Worm (Caenorhabditis elegans) whole organism, L4 larva: ENCODE measurements around the gene amx-1.

Source experiments
- D1046.2 ChIP-seq: fragments of 200-800 bp; sonication (Bioruptor generic); IDR thresholded peaks from 2 replicates; pipeline ENCODE4 v1.3.6; 2022; ENCODE audit warnings: missing genetic modification characterization, missing compliant biosample characterization
- F10B5.3 ChIP-seq: sonication (generic microtip); optimal IDR thresholded peaks from 2 replicates; lab custom pipeline; 2016; ENCODE audit warnings: mild to moderate bottlenecking, missing genetic modification characterization, missing compliant biosample characterization
- F37D6.2 ChIP-seq: sonication (generic microtip); optimal IDR thresholded peaks from 2 replicates; lab custom pipeline; 2016; ENCODE audit warnings: mild to moderate bottlenecking, missing genetic modification characterization, missing compliant biosample characterization
- F49E8.2 ChIP-seq: sonication (generic microtip); optimal IDR thresholded peaks from 2 replicates; lab custom pipeline; 2016; ENCODE audit warnings: missing compliant biosample characterization, mild to moderate bottlenecking, missing genetic modification characterization, borderline replicate concordance
- Y48G9A.11 ChIP-seq: fragments of 200-800 bp; sonication (Bioruptor generic); IDR thresholded peaks from 2 replicates; pipeline ENCODE4 v1.3.6; 2022; ENCODE audit warnings: missing genetic modification reagents, missing genetic modification characterization, missing compliant biosample characterization
- Y5F2A.4 ChIP-seq: fragments of 200-800 bp; sonication (Bioruptor generic); optimal IDR thresholded peaks from 2 replicates; lab custom pipeline; 2018; ENCODE audit warnings: mild to moderate bottlenecking, missing genetic modification characterization, missing compliant biosample characterization
- ZK546.5 ChIP-seq, 2 experiments: sonication (generic microtip); optimal IDR thresholded peaks; 2 replicates each; lab custom pipeline; 2017; ENCODE audit warnings: missing biosample characterization in 2 of 2, missing genetic modification characterization in 2 of 2
- aly-2 ChIP-seq: sonication (generic microtip); optimal IDR thresholded peaks from 2 replicates; lab custom pipeline; 2018; ENCODE audit warnings: missing biosample characterization, missing genetic modification characterization
- attf-4 ChIP-seq: sonication (generic microtip); optimal IDR thresholded peaks from 3 replicates; lab custom pipeline; 2017; ENCODE audit warnings: missing biosample characterization, missing genetic modification characterization
- ceh-28 ChIP-seq: fragments of 150-350 bp; optimal IDR thresholded peaks from 2 replicates; lab custom pipeline; 2014; ENCODE audit warnings: missing biosample characterization, missing genetic modification reagents, missing genetic modification characterization
- ceh-44 ChIP-seq: fragments of 200-800 bp; sonication (Bioruptor generic); IDR thresholded peaks from 2 replicates; pipeline ENCODE4 v1.3.6; 2022; ENCODE audit warnings: missing genetic modification reagents, missing genetic modification characterization, missing compliant biosample characterization
- ceh-82 ChIP-seq: sonication (generic microtip); optimal IDR thresholded peaks from 2 replicates; lab custom pipeline; 2017; ENCODE audit warnings: missing biosample characterization, missing genetic modification characterization
- ces-1 ChIP-seq: fragments of 150-350 bp; sonication (generic microtip); optimal IDR thresholded peaks from 4 replicates; lab custom pipeline; 2014; ENCODE audit warnings: missing biosample characterization, missing genetic modification reagents, missing genetic modification characterization
- daf-8 ChIP-seq: fragments of 200-800 bp; sonication (Bioruptor generic); IDR thresholded peaks from 2 replicates; pipeline ENCODE4 v1.3.6; 2022; ENCODE audit warnings: missing genetic modification characterization, missing compliant biosample characterization
- dmd-6 ChIP-seq: fragments of 200-800 bp; sonication (Bioruptor generic); IDR thresholded peaks from 2 replicates; pipeline ENCODE4 v1.3.6; 2022; ENCODE audit warnings: missing genetic modification reagents, missing genetic modification characterization, missing compliant biosample characterization
- dpl-1 ChIP-seq: fragments of 150-350 bp; optimal IDR thresholded peaks from 2 replicates; lab custom pipeline; 2014; ENCODE audit warnings: missing biosample characterization, missing genetic modification reagents, missing genetic modification characterization
- dve-1 ChIP-seq: sonication (generic microtip); optimal IDR thresholded peaks from 2 replicates; lab custom pipeline; 2017; ENCODE audit warnings: antibody characterized with exemption, mild to moderate bottlenecking, missing genetic modification characterization, missing compliant biosample characterization; ENCODE audit not compliant: insufficient read depth
- egl-27 ChIP-seq: sonication (generic microtip); optimal IDR thresholded peaks from 3 replicates; lab custom pipeline; 2017; ENCODE audit warnings: missing biosample characterization, missing genetic modification reagents, missing genetic modification characterization
- egl-43 ChIP-seq: fragments of 200-800 bp; sonication (Bioruptor generic); IDR thresholded peaks from 2 replicates; pipeline ENCODE4 v1.3.6; 2022; ENCODE audit warnings: missing genetic modification reagents, missing genetic modification characterization, missing compliant biosample characterization
- fkh-10 ChIP-seq: fragments of 150-350 bp; optimal IDR thresholded peaks from 2 replicates; lab custom pipeline; 2014; ENCODE audit warnings: missing biosample characterization, missing genetic modification reagents, missing genetic modification characterization
- gei-8 ChIP-seq: fragments of 200-800 bp; sonication (Bioruptor generic); optimal IDR thresholded peaks from 2 replicates; lab custom pipeline; 2018; ENCODE audit warnings: mild to moderate bottlenecking, missing genetic modification characterization, missing compliant biosample characterization
- hif-1 ChIP-seq, 2 experiments: sonication (generic microtip); optimal IDR thresholded peaks; 2 replicates each; lab custom pipeline; 2016 to 2017; ENCODE audit warnings: missing compliant biosample characterization in 2 of 2, missing genetic modification characterization in 2 of 2, missing genetic modification reagents in 2 of 2, missing genotype in 2 of 2, mild to moderate bottlenecking in 1 of 2
- hlh-11 ChIP-seq: fragments of 200-800 bp; sonication (Bioruptor generic); optimal IDR thresholded peaks from 2 replicates; lab custom pipeline; 2018; ENCODE audit warnings: mild to moderate bottlenecking, missing genetic modification characterization, missing compliant biosample characterization
- hmg-1.1 ChIP-seq: fragments of 200-800 bp; sonication (Bioruptor generic); IDR thresholded peaks from 2 replicates; pipeline ENCODE4 v1.3.6; 2022; ENCODE audit warnings: missing genetic modification reagents, missing genetic modification characterization, missing compliant biosample characterization
- jun-1 ChIP-seq: fragments of 150-350 bp; optimal IDR thresholded peaks from 2 replicates; lab custom pipeline; 2014; ENCODE audit warnings: missing biosample characterization, missing genetic modification reagents, missing genetic modification characterization
- lin-15B ChIP-seq: fragments of 150-350 bp; sonication (generic microtip); optimal IDR thresholded peaks from 3 replicates; lab custom pipeline; 2014; ENCODE audit warnings: missing biosample characterization, missing genetic modification characterization
- lin-29 ChIP-seq: fragments of 200-800 bp; sonication (Bioruptor generic); IDR thresholded peaks from 2 replicates; pipeline ENCODE4 v1.3.6; 2022; ENCODE audit warnings: missing genetic modification reagents, missing genetic modification characterization, missing compliant biosample characterization
- lin-38 ChIP-seq: fragments of 200-800 bp; sonication (Bioruptor generic); IDR thresholded peaks from 2 replicates; pipeline ENCODE4 v1.3.6; 2022; ENCODE audit warnings: missing genetic modification reagents, missing genetic modification characterization, missing compliant biosample characterization
- lir-3 ChIP-seq: sonication (generic microtip); optimal IDR thresholded peaks from 2 replicates; lab custom pipeline; 2016; ENCODE audit warnings: mild to moderate bottlenecking, missing genetic modification characterization, missing compliant biosample characterization
- lsy-2 ChIP-seq, 2 experiments: fragments of 150-350 bp in 1 of 2; sonication (generic microtip) in 1 of 2; optimal IDR thresholded peaks; 2 replicates each; lab custom pipeline; 2014 to 2017; ENCODE audit warnings: missing biosample characterization in 2 of 2, missing genetic modification characterization in 2 of 2
- madf-5 ChIP-seq, 2 experiments: fragments of 200-800 bp; sonication (Bioruptor generic); IDR thresholded peaks; 2 replicates each; pipeline ENCODE4 v1.3.6; 2022; ENCODE audit warnings: missing compliant biosample characterization in 2 of 2, missing genetic modification characterization in 2 of 2
- madf-9 ChIP-seq: fragments of 200-800 bp; sonication (Bioruptor generic); conservative IDR thresholded peaks from 2 replicates; pipeline ENCODE4 v1.3.6; 2022; ENCODE audit warnings: missing genetic modification reagents, missing genetic modification characterization, missing compliant biosample characterization
- mdl-1 ChIP-seq, 2 experiments: fragments of 150-350 bp in 1 of 2; sonication (generic microtip) in 1 of 2; optimal IDR thresholded peaks; 2 replicates each; lab custom pipeline; 2014 to 2017; ENCODE audit warnings: missing biosample characterization in 2 of 2, missing genetic modification characterization in 2 of 2
- mdt-29 ChIP-seq: fragments of 200-800 bp; sonication (Bioruptor generic); IDR thresholded peaks from 2 replicates; pipeline ENCODE4 v1.3.6; 2022; ENCODE audit warnings: missing genetic modification reagents, missing genetic modification characterization, missing compliant biosample characterization
- mes-2 ChIP-seq: sonication (generic microtip); optimal IDR thresholded peaks from 2 replicates; lab custom pipeline; 2016; ENCODE audit warnings: missing genotype, mild to moderate bottlenecking, missing genetic modification characterization, missing compliant biosample characterization; ENCODE audit not compliant: poor library complexity, severe bottlenecking
- mxl-2 ChIP-seq: fragments of 200-800 bp; sonication (Bioruptor generic); conservative IDR thresholded peaks from 2 replicates; pipeline ENCODE4 v1.3.6; 2022; ENCODE audit warnings: missing genetic modification reagents, missing genetic modification characterization, missing compliant biosample characterization
- nhr-102 ChIP-seq: sonication (generic microtip); optimal IDR thresholded peaks from 2 replicates; lab custom pipeline; 2016; ENCODE audit warnings: mild to moderate bottlenecking, missing genetic modification characterization, moderate library complexity, missing compliant biosample characterization
- nhr-111 ChIP-seq: fragments of 200-800 bp; sonication (Bioruptor generic); optimal IDR thresholded peaks from 2 replicates; lab custom pipeline; 2018; ENCODE audit warnings: mild to moderate bottlenecking, missing genetic modification characterization, missing compliant biosample characterization
- nhr-237 ChIP-seq: sonication (generic microtip); optimal IDR thresholded peaks from 2 replicates; lab custom pipeline; 2017; ENCODE audit warnings: missing biosample characterization, missing genetic modification characterization
- nhr-25 ChIP-seq: sonication (generic microtip); optimal IDR thresholded peaks from 2 replicates; lab custom pipeline; 2017; ENCODE audit warnings: missing genetic modification characterization, mild to moderate bottlenecking, missing compliant biosample characterization, antibody characterized with exemption, moderate library complexity, borderline replicate concordance; ENCODE audit not compliant: insufficient read depth
- nhr-77 ChIP-seq: fragments of 150-350 bp; optimal IDR thresholded peaks from 2 replicates; lab custom pipeline; 2014; ENCODE audit warnings: missing biosample characterization, missing genetic modification characterization
- pqm-1 ChIP-seq: sonication (generic microtip); optimal IDR thresholded peaks from 2 replicates; lab custom pipeline; 2017; ENCODE audit warnings: missing biosample characterization, missing genetic modification characterization
- rbr-2 ChIP-seq: sonication (generic microtip); optimal IDR thresholded peaks from 2 replicates; lab custom pipeline; 2016; ENCODE audit warnings: missing genotype, missing genetic modification characterization, missing compliant biosample characterization
- skn-1 ChIP-seq: fragments of 150-350 bp; optimal IDR thresholded peaks from 2 replicates; lab custom pipeline; 2014; ENCODE audit warnings: missing biosample characterization, missing genetic modification characterization
- snpc-1.2 ChIP-seq: fragments of 200-800 bp; sonication (Bioruptor generic); IDR thresholded peaks from 2 replicates; pipeline ENCODE4 v1.3.6; 2022; ENCODE audit warnings: missing genetic modification reagents, missing genetic modification characterization, missing compliant biosample characterization
- snpc-4 ChIP-seq: fragments of 150-350 bp; optimal IDR thresholded peaks from 2 replicates; lab custom pipeline; 2014; ENCODE audit warnings: missing biosample characterization, missing genetic modification characterization
- spr-1 ChIP-seq: sonication (generic microtip); optimal IDR thresholded peaks from 2 replicates; lab custom pipeline; 2016; ENCODE audit warnings: mild to moderate bottlenecking, missing genetic modification characterization, missing compliant biosample characterization
- tag-97 ChIP-seq: fragments of 200-800 bp; sonication (Bioruptor generic); IDR thresholded peaks from 2 replicates; pipeline ENCODE4 v1.3.6; 2022; ENCODE audit warnings: missing genetic modification characterization, missing compliant biosample characterization
- unc-130 ChIP-seq: sonication (generic microtip); optimal IDR thresholded peaks from 2 replicates; lab custom pipeline; 2016; ENCODE audit warnings: missing genetic modification reagents, missing genetic modification characterization, missing compliant biosample characterization
- zfp-3 ChIP-seq: fragments of 200-800 bp; sonication (Bioruptor generic); conservative IDR thresholded peaks from 2 replicates; pipeline ENCODE4 v1.3.6; 2022; ENCODE audit warnings: missing genetic modification reagents, missing genetic modification characterization, missing compliant biosample characterization
- zip-11 ChIP-seq: fragments of 200-800 bp; sonication (Bioruptor generic); IDR thresholded peaks from 2 replicates; pipeline ENCODE4 v1.3.6; 2022; ENCODE audit warnings: missing genetic modification characterization, missing compliant biosample characterization
- ztf-11 ChIP-seq: fragments of 150-350 bp; optimal IDR thresholded peaks from 2 replicates; lab custom pipeline; 2014; ENCODE audit warnings: missing biosample characterization, missing genetic modification characterization

amx-1 gene

DNA sequence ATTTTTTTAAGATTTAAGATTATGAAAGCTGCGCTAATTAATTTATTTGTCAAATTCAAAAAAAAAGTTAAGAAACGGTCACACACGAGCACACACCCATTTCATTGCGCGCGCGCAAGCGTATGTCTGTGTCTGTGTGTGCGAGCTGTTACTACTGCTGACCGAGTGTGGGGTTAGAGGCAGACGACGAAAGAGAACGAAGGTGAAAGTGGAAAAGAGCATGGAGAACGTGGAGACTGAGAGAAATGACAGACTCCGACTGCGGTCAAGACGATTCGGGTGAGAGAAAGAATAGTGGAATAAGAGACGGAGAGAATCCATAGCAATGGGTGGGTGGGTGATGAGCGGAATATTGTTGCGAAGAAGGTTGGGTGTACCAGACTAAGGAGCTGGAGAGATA, 2.1 kb upstream of the amx-1 start (continued):
- TF ChIP-seq F37D6.2 (tag; lab: Kevin White, UChicago) (no peak), F10B5.3 (tag; lab: Kevin White, UChicago) (no peak), madf-5 (GFP tag; IDR thresholded peaks at IDR 0.05; lab: Robert Waterston, UW) (no peak), hmg-1.1 (peak; percentile 86), ztf-11 (tag; lab: Kevin White, UChicago) (no peak), hif-1 (tag; optimal IDR thresholded peaks at IDR 0.05; lab: Kevin White, UChicago) (peak in 1 of 2 experiments; percentile 51), Y48G9A.11 (GFP tag; lab: Robert Waterston, UW) (no peak), tag-97 (no peak), snpc-4 (tag; lab: Kevin White, UChicago) (no peak), gei-8 (no peak), egl-27 (tag; lab: Kevin White, UChicago) (no peak), unc-130 (no peak), nhr-77 (peak; percentile 77), lin-29 (GFP tag; lab: Robert Waterston, UW) (no peak), zip-11 (GFP tag; lab: Robert Waterston, UW) (no peak), madf-9 (no peak), zfp-3 (no peak), nhr-102 (tag; lab: Kevin White, UChicago) (peak; percentile 11), ceh-44 (no peak), egl-43 (peak; percentile 78), mdt-29 (GFP tag; lab: Robert Waterston, UW) (no peak), lin-15B (tag; lab: Kevin White, UChicago) (no peak), mxl-2 (GFP tag; lab: Robert Waterston, UW) (no peak), attf-4 (tag; lab: Kevin White, UChicago) (no peak), dve-1 (tag; lab: Kevin White, UChicago) (peak; percentile 78), F49E8.2 (tag; lab: Kevin White, UChicago) (no peak), D1046.2 (no peak), ZK546.5 (tag; optimal IDR thresholded peaks at IDR 0.05; lab: Kevin White, UChicago) (no peak), pqm-1 (tag; lab: Kevin White, UChicago) (peak; percentile 42), lir-3 (tag; lab: Kevin White, UChicago) (no peak), hlh-11 (tag; lab: Kevin White, UChicago) (peak; percentile 91), aly-2 (tag; lab: Kevin White, UChicago) (no peak), lsy-2 (tag; optimal IDR thresholded peaks at IDR 0.05; lab: Kevin White, UChicago) (peak in 1 of 2 experiments; percentile 75), ceh-82 (tag; lab: Kevin White, UChicago) (no peak), fkh-10 (GFP tag; lab: Kevin White, UChicago) (no peak), ces-1 (GFP tag; lab: Kevin White, UChicago) (no peak), Y5F2A.4 (GFP tag; lab: Kevin White, UChicago) (no peak), jun-1 (tag; lab: Kevin White, UChicago) (no peak), snpc-1.2 (GFP tag; lab: Robert Waterston, UW) (no peak), nhr-111 (GFP tag; lab: Kevin White, UChicago) (no peak), mdl-1 (tag; optimal IDR thresholded peaks at IDR 0.05; lab: Kevin White, UChicago) (peak; percentile 43 to 86), daf-8 (GFP tag; lab: Robert Waterston, UW) (no peak), nhr-237 (no peak), mes-2 (tag; lab: Kevin White, UChicago) (peak; percentile 64), lin-38 (GFP tag; lab: Robert Waterston, UW) (no peak), spr-1 (tag; lab: Kevin White, UChicago) (no peak), dmd-6 (peak; percentile 45), rbr-2 (tag; lab: Kevin White, UChicago) (peak; percentile 50), ceh-28 (tag; lab: Kevin White, UChicago) (no peak), nhr-25 (tag; lab: Kevin White, UChicago) (peak; percentile 23), dpl-1 (peak; percentile 46), skn-1 (no peak)
